1 worm cellular context compared by ENCODE assay signal in the genomic region with DNA sequence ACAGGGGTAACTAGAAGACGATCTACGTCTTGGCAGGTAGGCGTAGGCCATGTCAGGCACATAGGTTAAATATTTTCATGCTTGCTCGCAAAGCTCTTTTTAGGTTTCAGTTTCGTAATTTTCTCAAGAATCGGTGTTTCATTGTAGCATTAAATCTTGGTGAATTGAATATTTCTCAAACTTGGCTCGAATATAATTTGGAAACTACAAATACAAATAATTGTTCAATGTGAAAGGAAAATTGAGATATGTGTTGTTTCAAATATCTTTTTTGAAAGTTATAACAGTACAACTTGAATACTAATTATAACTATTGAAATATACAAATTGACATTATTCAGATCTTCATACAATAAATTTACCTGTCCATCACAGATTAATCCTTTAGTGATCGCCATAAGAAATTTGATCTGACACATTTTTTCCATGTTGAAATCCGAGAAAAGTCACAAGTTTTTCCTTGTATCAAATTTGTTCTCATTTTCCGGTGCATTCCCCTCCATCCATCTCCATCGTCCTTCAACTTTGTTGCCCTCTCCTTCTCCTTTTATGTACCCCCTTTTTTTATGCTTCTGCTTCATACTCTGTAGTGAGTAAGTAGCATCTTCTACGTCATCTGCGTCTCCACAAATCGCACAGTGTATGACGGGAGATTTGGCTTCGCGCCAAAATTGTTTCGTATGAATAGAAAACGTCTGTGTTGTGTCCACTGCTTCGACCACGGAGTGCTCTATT.
TF ChIP-seq lines count a peak whose summit lies in the region.

A gene (minus strand): TSS at position 51 of the 735 bp plus-strand sequence.

TF ChIP-seq in whole organism, L1 larva, 84 proteins besides CTCF, POLR2A, EP300 and RAD21 (continued from another document):
- no peak for TF ChIP-seq ces-1 (GFP tag; optimal IDR thresholded peaks at IDR 0.05; lab: Kevin White, UChicago)
- peak; percentile 74 for TF ChIP-seq fkh-10 (GFP tag; optimal IDR thresholded peaks at IDR 0.05; lab: Kevin White, UChicago)
- no peak for TF ChIP-seq hlh-4 (tag; optimal IDR thresholded peaks at IDR 0.05; lab: Kevin White, UChicago)
- TF ChIP-seq F16B12.6 (tag; optimal IDR thresholded peaks at IDR 0.05; lab: Kevin White, UChicago), result no peak
- no peak for TF ChIP-seq nhr-20 (tag; optimal IDR thresholded peaks at IDR 0.05; lab: Kevin White, UChicago)
- TF ChIP-seq grh-1 (GFP tag; IDR thresholded peaks at IDR 0.05; lab: Robert Waterston, UW), result no peak
- TF ChIP-seq tbx-2 (tag; optimal IDR thresholded peaks at IDR 0.05; lab: Kevin White, UChicago), result no peak
- no peak for TF ChIP-seq snpc-4 (tag; optimal IDR thresholded peaks at IDR 0.05; lab: Kevin White, UChicago)
- no peak for TF ChIP-seq ets-5 (GFP tag; IDR thresholded peaks at IDR 0.05; lab: Robert Waterston, UW)
- no peak for TF ChIP-seq efl-1 (optimal IDR thresholded peaks at IDR 0.05; lab: Kevin White, UChicago)
- TF ChIP-seq efl-1 (GFP tag; optimal IDR thresholded peaks at IDR 0.05 in 1 of 2; lab: Kevin White, UChicago), result peak in 1 of 2 experiments; percentile 32
- no peak for TF ChIP-seq alr-1 (tag; optimal IDR thresholded peaks at IDR 0.05; lab: Kevin White, UChicago; ENCODE audit: borderline replicate concordance)
- no peak for TF ChIP-seq fkh-4 (tag; optimal IDR thresholded peaks at IDR 0.05; lab: Kevin White, UChicago; ENCODE audit: borderline replicate concordance)
- TF ChIP-seq nhr-85 (tag; lab: Kevin White, UChicago), result no peak
- TF ChIP-seq mep-1 (tag; optimal IDR thresholded peaks at IDR 0.05; lab: Kevin White, UChicago), result no peak
- no peak for TF ChIP-seq C16A3.4 (tag; optimal IDR thresholded peaks at IDR 0.05; lab: Kevin White, UChicago)
- no peak for TF ChIP-seq zip-4 (GFP tag; optimal IDR thresholded peaks at IDR 0.05; lab: Kevin White, UChicago)
- no peak for TF ChIP-seq hpl-2 (GFP tag; optimal IDR thresholded peaks at IDR 0.05; lab: Kevin White, UChicago)
- peak; percentile 6 for TF ChIP-seq nhr-47 (tag; optimal IDR thresholded peaks at IDR 0.05; lab: Kevin White, UChicago)
- peak; percentile 60 for TF ChIP-seq fkh-8 (tag; optimal IDR thresholded peaks at IDR 0.05; lab: Kevin White, UChicago)
- peak in 1 of 2 experiments; percentile 5 for TF ChIP-seq lin-35 (GFP tag; optimal IDR thresholded peaks at IDR 0.05; lab: Kevin White, UChicago)
- no peak for TF ChIP-seq elt-2 (tag; optimal IDR thresholded peaks at IDR 0.05; lab: Kevin White, UChicago)
- no peak for TF ChIP-seq xbp-1 (tag; optimal IDR thresholded peaks at IDR 0.05; lab: Kevin White, UChicago)
- TF ChIP-seq nhr-71 (tag; optimal IDR thresholded peaks at IDR 0.05; lab: Kevin White, UChicago), result peak; percentile 28
- no peak for TF ChIP-seq efl-3 (GFP tag; optimal IDR thresholded peaks at IDR 0.05; lab: Kevin White, UChicago)
- no peak for TF ChIP-seq nhr-19 (GFP tag; conservative IDR thresholded peaks at IDR 0.05; lab: Robert Waterston, UW)
- no peak for TF ChIP-seq C04F5.9 (tag; optimal IDR thresholded peaks at IDR 0.05; lab: Kevin White, UChicago)
- TF ChIP-seq ceh-90 (tag; optimal IDR thresholded peaks at IDR 0.05; lab: Kevin White, UChicago), result no peak
- TF ChIP-seq dsc-1 (tag; optimal IDR thresholded peaks at IDR 0.05; lab: Kevin White, UChicago), result no peak
- no peak for TF ChIP-seq lir-3 (tag; optimal IDR thresholded peaks at IDR 0.05; lab: Kevin White, UChicago; ENCODE audit: poor library complexity)
- no peak for TF ChIP-seq unc-62 (GFP tag; optimal IDR thresholded peaks at IDR 0.05; lab: Kevin White, UChicago)
- TF ChIP-seq sptf-1 (tag; optimal IDR thresholded peaks at IDR 0.05; lab: Kevin White, UChicago), result no peak
- TF ChIP-seq ztf-11 (tag; optimal IDR thresholded peaks at IDR 0.05; lab: Kevin White, UChicago), result no peak
- TF ChIP-seq blmp-1 (tag; optimal IDR thresholded peaks at IDR 0.05; lab: Kevin White, UChicago), result no peak
- no peak for TF ChIP-seq unc-98 (GFP tag; IDR thresholded peaks at IDR 0.05; lab: Robert Waterston, UW)
- no peak for TF ChIP-seq nhr-237 (tag; optimal IDR thresholded peaks at IDR 0.05; lab: Kevin White, UChicago)
- no peak for TF ChIP-seq elt-3 (tag; optimal IDR thresholded peaks at IDR 0.05; lab: Kevin White, UChicago)
- no peak for TF ChIP-seq ceh-8 (GFP tag; optimal IDR thresholded peaks at IDR 0.05; lab: Kevin White, UChicago)
- TF ChIP-seq skn-1 (tag; optimal IDR thresholded peaks at IDR 0.05; lab: Kevin White, UChicago), result no peak
- TF ChIP-seq pag-3 (tag; optimal IDR thresholded peaks at IDR 0.05; lab: Kevin White, UChicago; ENCODE audit: borderline replicate concordance, insufficient read depth), result no peak
- no peak for TF ChIP-seq egl-13 (tag; optimal IDR thresholded peaks at IDR 0.05; lab: Kevin White, UChicago)
- no peak for TF ChIP-seq mab-9 (GFP tag; IDR thresholded peaks at IDR 0.05; lab: Robert Waterston, UW)
- TF ChIP-seq unc-30 (tag; optimal IDR thresholded peaks at IDR 0.05; lab: Kevin White, UChicago), result no peak
- no peak for TF ChIP-seq isw-1 (GFP tag; IDR thresholded peaks at IDR 0.05; lab: Robert Waterston, UW)
- TF ChIP-seq unc-86 (tag; optimal IDR thresholded peaks at IDR 0.05; lab: Kevin White, UChicago), result peak; percentile 25
- TF ChIP-seq ztf-4 (tag; optimal IDR thresholded peaks at IDR 0.05; lab: Kevin White, UChicago), result no peak
- TF ChIP-seq jun-1 (tag; optimal IDR thresholded peaks at IDR 0.05; lab: Kevin White, UChicago), result no peak
- TF ChIP-seq ceh-63 (GFP tag; optimal IDR thresholded peaks at IDR 0.05; lab: Kevin White, UChicago), result no peak
- TF ChIP-seq sox-4 (tag; optimal IDR thresholded peaks at IDR 0.05; lab: Kevin White, UChicago), result no peak
- no peak for TF ChIP-seq mdl-1 (tag; optimal IDR thresholded peaks at IDR 0.05; lab: Kevin White, UChicago)
- no peak for TF ChIP-seq nhr-76 (tag; optimal IDR thresholded peaks at IDR 0.05; lab: Kevin White, UChicago)
- no peak for TF ChIP-seq egl-27 (tag; optimal IDR thresholded peaks at IDR 0.05; lab: Kevin White, UChicago)
- TF ChIP-seq C34B4.2 (tag; optimal IDR thresholded peaks at IDR 0.05; lab: Kevin White, UChicago), result no peak
- no peak for TF ChIP-seq aha-1 (tag; optimal IDR thresholded peaks at IDR 0.05; lab: Kevin White, UChicago)
- TF ChIP-seq lin-13 (GFP tag; optimal IDR thresholded peaks at IDR 0.05; lab: Kevin White, UChicago), result no peak
- peak; percentile 2 for TF ChIP-seq swsn-7 (tag; optimal IDR thresholded peaks at IDR 0.05; lab: Kevin White, UChicago)
- TF ChIP-seq snu-23 (GFP tag; optimal IDR thresholded peaks at IDR 0.05; lab: Kevin White, UChicago), result no peak
- no peak for TF ChIP-seq mef-2 (tag; optimal IDR thresholded peaks at IDR 0.05; lab: Kevin White, UChicago)
- no peak for TF ChIP-seq Y116A8C.19 (tag; optimal IDR thresholded peaks at IDR 0.05; lab: Kevin White, UChicago; ENCODE audit: borderline replicate concordance)
- peak in 1 of 3 experiments; percentile 24 for TF ChIP-seq ceh-82 (tag; optimal IDR thresholded peaks at IDR 0.05; lab: Kevin White, UChicago)
- TF ChIP-seq sup-37 (GFP tag; optimal IDR thresholded peaks at IDR 0.05; lab: Kevin White, UChicago), result no peak
- no peak for TF ChIP-seq nhr-90 (tag; optimal IDR thresholded peaks at IDR 0.05; lab: Kevin White, UChicago; ENCODE audit: poor library complexity)
- no peak for TF ChIP-seq lsy-2 (tag; optimal IDR thresholded peaks at IDR 0.05; lab: Kevin White, UChicago)
- no peak for TF ChIP-seq nhr-12 (tag; optimal IDR thresholded peaks at IDR 0.05; lab: Kevin White, UChicago)
- TF ChIP-seq fos-1 (tag; optimal IDR thresholded peaks at IDR 0.05; lab: Kevin White, UChicago), result no peak
- no peak for TF ChIP-seq lin-39 (tag; optimal IDR thresholded peaks at IDR 0.05; lab: Kevin White, UChicago)
- TF ChIP-seq unc-130 (tag; optimal IDR thresholded peaks at IDR 0.05; lab: Kevin White, UChicago), result no peak
- no peak for TF ChIP-seq irx-1 (tag; optimal IDR thresholded peaks at IDR 0.05; lab: Kevin White, UChicago)
- no peak for TF ChIP-seq lin-15B (tag; optimal IDR thresholded peaks at IDR 0.05; lab: Kevin White, UChicago)
- TF ChIP-seq vab-15 (tag; optimal IDR thresholded peaks at IDR 0.05; lab: Kevin White, UChicago), result no peak
- TF ChIP-seq pax-3 (tag; optimal IDR thresholded peaks at IDR 0.05; lab: Kevin White, UChicago), result no peak
